Worm (Caenorhabditis elegans): Measurements from ENCODE around the gene exos-4.1.
A peak's percentile ranks its signal among the peaks of the same experiment; 100 is the strongest.

DNA sequence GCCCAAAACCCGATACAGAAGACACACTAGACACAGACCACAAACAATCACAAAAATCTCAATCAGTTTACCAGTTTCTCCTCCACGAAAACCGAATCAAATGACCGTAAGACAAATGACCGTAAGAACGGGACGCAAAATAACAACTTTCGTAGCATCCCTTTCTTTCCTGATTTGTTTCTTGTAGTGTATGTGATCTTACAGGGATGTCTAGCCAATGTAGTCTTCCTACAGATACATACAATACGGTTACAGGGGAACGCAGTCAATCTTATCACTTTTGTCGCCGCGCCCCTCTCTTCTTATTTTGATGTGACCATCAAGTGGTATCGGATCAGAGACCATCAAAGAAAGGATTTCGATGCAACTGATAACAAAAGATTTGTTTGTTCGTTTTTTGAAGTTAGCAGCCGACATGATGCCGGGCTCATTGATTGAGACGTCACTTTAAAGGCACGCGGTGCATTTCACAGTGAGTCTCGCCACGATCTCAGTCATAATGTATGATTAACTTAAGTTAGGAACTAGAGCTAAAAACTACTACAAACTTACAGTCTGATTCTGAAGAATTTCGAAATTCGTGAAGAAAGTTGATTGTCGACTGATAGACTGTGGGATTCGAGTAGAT lies 23.1 kb upstream of the exos-4.1 start:
- TF ChIP-seq unc-62 (GFP tag; optimal IDR thresholded peaks at IDR 0.05): no peak
- no peak for TF ChIP-seq ztf-1 (GFP tag; conservative IDR thresholded peaks at IDR 0.05)
- TF ChIP-seq mbf-1 (tag; optimal IDR thresholded peaks at IDR 0.05): no peak
- no peak for TF ChIP-seq snpc-4 (tag; optimal IDR thresholded peaks at IDR 0.05)
- TF ChIP-seq mab-5 (tag; optimal IDR thresholded peaks at IDR 0.05): no peak
- no peak for TF ChIP-seq nhr-77 (tag; optimal IDR thresholded peaks at IDR 0.05)
- TF ChIP-seq nhr-11 (tag; optimal IDR thresholded peaks at IDR 0.05): no peak
- peak; percentile 33 for TF ChIP-seq blmp-1 (tag; optimal IDR thresholded peaks at IDR 0.05; ENCODE audit: insufficient read depth)
- TF ChIP-seq fos-1 (tag; optimal IDR thresholded peaks at IDR 0.05): peak; percentile 30
